Fruit fly (Drosophila melanogaster): ENCODE results near the gene CG8043.

CG8043 gene

dm6 chr3R:8670529-8671491 is 5.9 kb upstream of the CG8043 start, which contains the start of gene p (continued):
- no peak for TF ChIP-seq CG31365 (tag; optimal IDR thresholded peaks at IDR 0.05)

dm6 chr3R:8673803-8674234 is 2.9 kb upstream of the CG8043 start, which contains the start of gene mRpL19:
Gene mRpL19 (plus strand): TSS chr3R:8674109.
- no peak for TF ChIP-seq TFAM (GFP tag; optimal IDR thresholded peaks at IDR 0.05)
- peak; percentile 50 for TF ChIP-seq E2f2 (GFP tag; IDR thresholded peaks at IDR 0.05)
- TF ChIP-seq row (GFP tag; IDR thresholded peaks at IDR 0.05), result peak; percentile 73
- peak; percentile 57 for TF ChIP-seq grau (tag; optimal IDR thresholded peaks at IDR 0.05)
- TF ChIP-seq CG3065 (GFP tag; optimal IDR thresholded peaks at IDR 0.05), result no peak
- TF ChIP-seq Dad (GFP tag; optimal IDR thresholded peaks at IDR 0.05), result no peak
- no peak for TF ChIP-seq chm (GFP tag; IDR thresholded peaks at IDR 0.05)
- no peak for TF ChIP-seq CG18011 (GFP tag; optimal IDR thresholded peaks at IDR 0.05)
- TF ChIP-seq Oli (tag; optimal IDR thresholded peaks at IDR 0.05), result no peak
- TF ChIP-seq CG13624 (GFP tag; optimal IDR thresholded peaks at IDR 0.05), result no peak
- peak; percentile 45 for TF ChIP-seq CG8290 (GFP tag; optimal IDR thresholded peaks at IDR 0.05)
- TF ChIP-seq CG8290 (tag; optimal IDR thresholded peaks at IDR 0.05), result no peak
- TF ChIP-seq CG7556 (GFP tag; optimal IDR thresholded peaks at IDR 0.05), result peak; percentile 53
- TF ChIP-seq NFAT (GFP tag; IDR thresholded peaks at IDR 0.05), result no peak
- TF ChIP-seq CG12659 (GFP tag; optimal IDR thresholded peaks at IDR 0.05), result peak; percentile 62
- peak; percentile 26; the same call in 1 of the 3 replicates for TF ChIP-seq knrl (GFP tag; IDR thresholded peaks at IDR 0.05; ENCODE audit: partially characterized antibody)
- TF ChIP-seq CG17361 (GFP tag; IDR thresholded peaks at IDR 0.05), result peak; percentile 61; the same call in 1 of the 3 replicates
- TF ChIP-seq slou (GFP tag; optimal IDR thresholded peaks at IDR 0.05), result no peak
- peak; percentile 50 for TF ChIP-seq CG10979 (tag; optimal IDR thresholded peaks at IDR 0.05)
- TF ChIP-seq gsb-n (tag; optimal IDR thresholded peaks at IDR 0.05), result peak; percentile 73
- TF ChIP-seq salm (tag; optimal IDR thresholded peaks at IDR 0.05), result peak; percentile 13
- TF ChIP-seq CG9932 (GFP tag; IDR thresholded peaks at IDR 0.05), result no peak
- peak in 1 of 2 experiments; percentile 90 for TF ChIP-seq Pdp1 (GFP tag; optimal IDR thresholded peaks at IDR 0.05)
- TF ChIP-seq CG10543 (GFP tag; optimal IDR thresholded peaks at IDR 0.05), result peak; percentile 32
- peak; percentile 70 for TF ChIP-seq gem (tag; optimal IDR thresholded peaks at IDR 0.05)
- TF ChIP-seq esg (GFP tag; conservative IDR thresholded peaks at IDR 0.05), result no peak
- TF ChIP-seq Elba2 (GFP tag; optimal IDR thresholded peaks at IDR 0.05), result no peak
- TF ChIP-seq CG15514 (GFP tag; optimal IDR thresholded peaks at IDR 0.05), result peak; percentile 53
- TF ChIP-seq Ssrp (tag; optimal IDR thresholded peaks at IDR 0.05), result peak; percentile 29
- TF ChIP-seq CG8388 (GFP tag; optimal IDR thresholded peaks at IDR 0.05), result peak; percentile 42
- TF ChIP-seq CG7839 (tag; optimal IDR thresholded peaks at IDR 0.05), result peak; percentile 42
- TF ChIP-seq CG16779 (GFP tag; IDR thresholded peaks at IDR 0.05), result no peak
- no peak for TF ChIP-seq bowl (GFP tag; IDR thresholded peaks at IDR 0.05)
- peak in 1 of 2 experiments; percentile 38 for TF ChIP-seq bsh (GFP tag; optimal IDR thresholded peaks at IDR 0.05)
- TF ChIP-seq Jarid2 (GFP tag; optimal IDR thresholded peaks at IDR 0.05), result no peak
- TF ChIP-seq CG10267 (tag; optimal IDR thresholded peaks at IDR 0.05), result peak; percentile 68
- TF ChIP-seq Side (GFP tag; optimal IDR thresholded peaks at IDR 0.05), result no peak
- no peak for TF ChIP-seq H15 (GFP tag; IDR thresholded peaks at IDR 0.05)
- TF ChIP-seq exex (tag; optimal IDR thresholded peaks at IDR 0.05), result peak; percentile 73
- peak; percentile 48 for TF ChIP-seq Blimp-1 (GFP tag; optimal IDR thresholded peaks at IDR 0.05)
- peak; percentile 0 for TF ChIP-seq caup (GFP tag; optimal IDR thresholded peaks at IDR 0.05; ENCODE audit: severe bottlenecking)
- no peak for TF ChIP-seq Nf-YA (GFP tag; IDR thresholded peaks at IDR 0.05)
- no peak for TF ChIP-seq Mes4 (GFP tag; optimal IDR thresholded peaks at IDR 0.05)
- no peak for TF ChIP-seq GATAe (GFP tag; conservative IDR thresholded peaks at IDR 0.05)
- TF ChIP-seq Dbx (GFP tag; IDR thresholded peaks at IDR 0.05), result no peak
